Worm (Caenorhabditis elegans): ENCODE measurements around the gene T27E9.6.
A peak's percentile ranks its signal among the peaks of the same experiment; 100 is the strongest.

Gene T27E9.6

DNA sequence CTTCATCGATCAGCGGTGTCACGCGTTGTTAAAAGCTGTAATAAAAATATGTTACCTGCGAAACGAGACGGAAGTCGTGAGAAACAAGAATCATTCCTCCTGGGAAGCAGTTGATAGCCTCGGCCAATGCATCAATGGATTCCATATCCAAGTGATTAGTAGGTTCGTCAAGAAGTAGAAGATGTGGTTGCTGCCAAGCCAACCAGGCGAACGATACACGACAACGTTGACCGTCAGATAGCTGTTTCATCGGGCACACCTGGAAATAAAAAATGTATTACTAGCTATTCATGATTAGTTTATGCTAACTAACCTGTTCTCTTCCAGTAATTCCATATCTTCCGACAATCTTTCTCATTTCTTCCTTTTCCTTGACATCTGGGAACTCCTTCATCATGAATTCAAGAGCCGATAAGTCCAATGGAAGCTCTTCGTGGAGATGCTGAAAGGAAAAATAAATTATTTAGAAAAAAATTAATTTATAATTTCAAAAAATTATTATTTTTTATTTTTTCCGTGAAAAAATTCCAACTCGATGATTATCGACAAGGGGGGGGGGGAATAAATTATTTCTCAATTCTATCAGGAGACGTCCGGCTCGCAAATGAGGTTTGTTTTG, 17.5 kb downstream of the T27E9.6 start, which contains the start of gene tag-164:
Gene tag-164, plus strand, starts transcription at position 569 of the 619 bp plus-strand sequence.
- peak in 1 of 2 experiments; percentile 92 for TF ChIP-seq unc-62 (GFP tag; optimal IDR thresholded peaks at IDR 0.05 in 1 of 2)
- TF ChIP-seq unc-62 (tag; optimal IDR thresholded peaks at IDR 0.05) = no peak
- TF ChIP-seq F44E2.7 (GFP tag; IDR thresholded peaks at IDR 0.05) = no peak
- no peak for TF ChIP-seq ceh-20 (GFP tag; IDR thresholded peaks at IDR 0.05)

DNA sequence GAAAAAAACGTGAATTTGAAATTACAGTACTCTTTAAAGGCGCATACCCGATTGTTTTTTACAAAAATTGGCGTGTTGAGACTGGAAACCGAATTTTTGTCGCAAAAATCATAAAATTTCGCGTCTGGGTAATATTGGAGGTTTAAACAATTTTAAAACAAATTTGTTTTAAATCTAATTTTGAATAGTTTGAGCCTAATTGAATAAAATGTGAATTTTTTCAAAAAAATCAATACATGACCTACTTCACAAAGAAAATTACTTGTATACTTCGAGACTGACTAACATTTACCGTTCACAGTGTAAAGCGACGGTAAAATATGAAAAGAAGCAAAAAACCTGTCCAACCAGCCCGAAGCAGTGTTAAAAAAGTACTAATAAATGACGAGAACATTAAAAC, 19.3 kb downstream of the T27E9.6 start:
- TF ChIP-seq hif-1 (tag; optimal IDR thresholded peaks at IDR 0.05) (no peak), dmd-9 (GFP tag; IDR thresholded peaks at IDR 0.05) (no peak), nhr-76 (tag; optimal IDR thresholded peaks at IDR 0.05) (no peak), nhr-41 (GFP tag; IDR thresholded peaks at IDR 0.05) (no peak), unc-62 (GFP tag; optimal IDR thresholded peaks at IDR 0.05 in 1 of 2) (peak in 1 of 2 experiments; percentile 51), unc-62 (tag; optimal IDR thresholded peaks at IDR 0.05) (no peak), mdl-1 (tag; optimal IDR thresholded peaks at IDR 0.05) (no peak), F49E8.2 (tag; optimal IDR thresholded peaks at IDR 0.05; ENCODE audit: borderline replicate concordance) (no peak), nhr-6 (tag; optimal IDR thresholded peaks at IDR 0.05) (no peak), Y48G9A.11 (GFP tag; IDR thresholded peaks at IDR 0.05) (no peak), Y105C5A.15 (GFP tag; IDR thresholded peaks at IDR 0.05) (0 out of 2 replicates have a peak, but pooled peaks have one; percentile 48), tra-1 (GFP tag; IDR thresholded peaks at IDR 0.05) (no peak), zip-2 (tag; optimal IDR thresholded peaks at IDR 0.05) (no peak), ceh-44 (GFP tag; IDR thresholded peaks at IDR 0.05) (no peak), R02D3.7 (tag; optimal IDR thresholded peaks at IDR 0.05) (no peak), dmd-6 (GFP tag; IDR thresholded peaks at IDR 0.05) (no peak), nhr-102 (tag; optimal IDR thresholded peaks at IDR 0.05) (peak; percentile 13), ctbp-1 (GFP tag; IDR thresholded peaks at IDR 0.05) (no peak), mes-2 (tag; optimal IDR thresholded peaks at IDR 0.05; ENCODE audit: poor library complexity, severe bottlenecking) (no peak), daf-19 (GFP tag; conservative IDR thresholded peaks at IDR 0.05) (no peak), aha-1 (tag) (no peak), daf-16 (GFP tag; optimal IDR thresholded peaks at IDR 0.05) (no peak), daf-16 (tag; optimal IDR thresholded peaks at IDR 0.05) (no peak), fkh-10 (GFP tag; optimal IDR thresholded peaks at IDR 0.05) (no peak), spr-3 (GFP tag; optimal IDR thresholded peaks at IDR 0.05) (no peak)

DNA sequence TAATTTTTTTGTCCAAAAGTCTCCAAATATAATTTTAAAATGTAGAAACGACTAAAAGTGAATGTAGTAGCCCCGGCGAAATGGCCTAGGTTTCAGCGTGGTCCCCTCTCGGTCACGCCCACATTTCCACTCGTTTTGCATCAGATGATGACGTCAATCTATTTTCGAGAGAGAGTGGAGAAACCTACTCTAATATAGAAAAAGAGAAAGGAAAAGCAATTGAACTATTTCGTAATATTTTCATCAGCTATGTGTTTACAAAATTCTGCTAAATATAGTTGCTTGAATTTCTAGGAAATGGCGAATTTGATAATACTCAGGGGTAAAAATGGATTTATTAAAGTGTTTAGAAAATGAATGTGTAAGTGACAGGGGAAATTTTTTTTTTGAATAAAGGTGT, 20.8 kb downstream of the T27E9.6 start:
- no peak for TF ChIP-seq spr-1 (tag; optimal IDR thresholded peaks at IDR 0.05)
- no peak for TF ChIP-seq lir-3 (tag; optimal IDR thresholded peaks at IDR 0.05)
- TF ChIP-seq lsy-2 (tag; optimal IDR thresholded peaks at IDR 0.05) = peak in 1 of 2 experiments; percentile 61
- TF ChIP-seq zfp-2 (tag; optimal IDR thresholded peaks at IDR 0.05) = no peak
- TF ChIP-seq nhr-102 (tag; optimal IDR thresholded peaks at IDR 0.05) = no peak
- no peak for TF ChIP-seq D1046.2 (GFP tag; IDR thresholded peaks at IDR 0.05)
- peak; percentile 12 for TF ChIP-seq nhr-11 (tag; optimal IDR thresholded peaks at IDR 0.05)
- peak; percentile 14 for TF ChIP-seq fkh-10 (GFP tag; optimal IDR thresholded peaks at IDR 0.05)
- no peak for TF ChIP-seq daf-16 (GFP tag; optimal IDR thresholded peaks at IDR 0.05)
- TF ChIP-seq daf-16 (tag; optimal IDR thresholded peaks at IDR 0.05) = peak; percentile 51
- 0 out of 2 replicates have a peak, but pooled peaks have one; percentile 8 for TF ChIP-seq arid-1 (GFP tag; conservative IDR thresholded peaks at IDR 0.05)
- no peak for TF ChIP-seq jun-1 (tag; optimal IDR thresholded peaks at IDR 0.05)
- TF ChIP-seq mep-1 (tag; optimal IDR thresholded peaks at IDR 0.05) = peak; percentile 38
- TF ChIP-seq aha-1 (tag) = peak; percentile 65
- TF ChIP-seq dmd-6 (GFP tag; IDR thresholded peaks at IDR 0.05) = 0 out of 2 replicates have a peak, but pooled peaks have one; percentile 9
- TF ChIP-seq cey-2 (tag; optimal IDR thresholded peaks at IDR 0.05; ENCODE audit: borderline replicate concordance, insufficient read depth) = no peak
- TF ChIP-seq daf-8 (GFP tag; IDR thresholded peaks at IDR 0.05) = no peak
- TF ChIP-seq skn-1 (tag; optimal IDR thresholded peaks at IDR 0.05) = no peak
- TF ChIP-seq hlh-30 (tag; optimal IDR thresholded peaks at IDR 0.05; ENCODE audit: insufficient read depth) = peak; percentile 38
- TF ChIP-seq ztf-7 (tag; optimal IDR thresholded peaks at IDR 0.05) = peak; percentile 83
- TF ChIP-seq zag-1 (tag; optimal IDR thresholded peaks at IDR 0.05) = no peak
